Worm (Caenorhabditis elegans): ENCODE measurements around the gene F44B9.8.
A peak's percentile ranks its signal among the peaks of the same experiment; 100 is the strongest.

Gene F44B9.8

DNA sequence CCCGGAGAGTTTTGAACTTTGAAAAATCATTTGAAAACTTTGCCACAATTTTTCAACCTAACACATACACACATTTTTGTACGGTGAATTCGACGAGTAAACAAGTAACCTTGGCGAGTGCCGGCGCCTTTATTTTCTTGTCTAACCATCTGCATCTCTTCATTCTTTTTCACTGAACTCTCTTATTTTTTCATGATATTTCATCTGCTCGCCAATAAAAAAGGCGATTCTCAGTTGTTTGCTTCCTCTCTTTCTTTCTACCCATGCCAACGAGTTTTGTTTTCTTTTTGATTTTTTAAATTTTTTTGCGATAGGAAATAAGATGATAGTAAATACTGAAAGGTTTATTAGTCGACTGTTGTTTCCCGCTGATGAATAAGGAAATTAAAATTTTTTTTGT lies 50.7 kb downstream of the F44B9.8 start (continued):
- no peak for TF ChIP-seq pag-3 (tag; optimal IDR thresholded peaks at IDR 0.05; ENCODE audit: borderline replicate concordance, insufficient read depth)
- TF ChIP-seq snu-23 (GFP tag; optimal IDR thresholded peaks at IDR 0.05): peak; percentile 77
- no peak for TF ChIP-seq mdl-1 (tag; optimal IDR thresholded peaks at IDR 0.05)
- TF ChIP-seq nhr-71 (tag; optimal IDR thresholded peaks at IDR 0.05): peak; percentile 74
- TF ChIP-seq swsn-7 (tag; optimal IDR thresholded peaks at IDR 0.05): peak; percentile 59
- TF ChIP-seq zip-4 (GFP tag; optimal IDR thresholded peaks at IDR 0.05): no peak
- no peak for TF ChIP-seq fkh-8 (tag; optimal IDR thresholded peaks at IDR 0.05)
- TF ChIP-seq ztf-4 (tag; optimal IDR thresholded peaks at IDR 0.05): no peak
- no peak for TF ChIP-seq egl-27 (tag; optimal IDR thresholded peaks at IDR 0.05)
- TF ChIP-seq fos-1 (tag; optimal IDR thresholded peaks at IDR 0.05): peak; percentile 50
- TF ChIP-seq ceh-8 (GFP tag; optimal IDR thresholded peaks at IDR 0.05): no peak
- no peak for TF ChIP-seq pax-3 (tag; optimal IDR thresholded peaks at IDR 0.05)
- no peak for TF ChIP-seq lin-15B (tag; optimal IDR thresholded peaks at IDR 0.05)
- no peak for TF ChIP-seq unc-62 (GFP tag; optimal IDR thresholded peaks at IDR 0.05)
- peak; percentile 58 for TF ChIP-seq mep-1 (tag; optimal IDR thresholded peaks at IDR 0.05)
- peak; percentile 45 for TF ChIP-seq C16A3.4 (tag; optimal IDR thresholded peaks at IDR 0.05)
- no peak for TF ChIP-seq efl-3 (GFP tag; optimal IDR thresholded peaks at IDR 0.05)
- TF ChIP-seq aly-2 (tag; optimal IDR thresholded peaks at IDR 0.05): no peak
- no peak for TF ChIP-seq ama-1 (optimal IDR thresholded peaks at IDR 0.05)
- TF ChIP-seq ztf-11 (tag; optimal IDR thresholded peaks at IDR 0.05): no peak
- peak; percentile 66 for TF ChIP-seq nhr-90 (tag; optimal IDR thresholded peaks at IDR 0.05; ENCODE audit: poor library complexity)
- peak; percentile 60 for TF ChIP-seq nhr-47 (tag; optimal IDR thresholded peaks at IDR 0.05)
- no peak for TF ChIP-seq nhr-84 (tag; optimal IDR thresholded peaks at IDR 0.05)
- peak; percentile 57 for TF ChIP-seq rnt-1 (tag; optimal IDR thresholded peaks at IDR 0.05)
- no peak for TF ChIP-seq nhr-11 (tag; optimal IDR thresholded peaks at IDR 0.05)
- peak; percentile 38 to 68 for TF ChIP-seq lin-35 (GFP tag; optimal IDR thresholded peaks at IDR 0.05)
- TF ChIP-seq ceh-82 (tag; optimal IDR thresholded peaks at IDR 0.05): peak; percentile 2 to 31 (median 5)
- TF ChIP-seq zag-1 (tag; optimal IDR thresholded peaks at IDR 0.05): no peak
- TF ChIP-seq egl-13 (tag; optimal IDR thresholded peaks at IDR 0.05): no peak
- TF ChIP-seq skn-1 (tag; optimal IDR thresholded peaks at IDR 0.05): peak; percentile 11
- no peak for TF ChIP-seq sptf-1 (tag; optimal IDR thresholded peaks at IDR 0.05)
- TF ChIP-seq lir-3 (tag; optimal IDR thresholded peaks at IDR 0.05; ENCODE audit: poor library complexity): no peak
- no peak for TF ChIP-seq unc-30 (tag; optimal IDR thresholded peaks at IDR 0.05)
- peak; percentile 68 to 79 for TF ChIP-seq efl-1 (optimal IDR thresholded peaks at IDR 0.05)
- peak; percentile 46 to 92 for TF ChIP-seq efl-1 (GFP tag; optimal IDR thresholded peaks at IDR 0.05 in 1 of 2)
- no peak for TF ChIP-seq mef-2 (tag; optimal IDR thresholded peaks at IDR 0.05)

DNA sequence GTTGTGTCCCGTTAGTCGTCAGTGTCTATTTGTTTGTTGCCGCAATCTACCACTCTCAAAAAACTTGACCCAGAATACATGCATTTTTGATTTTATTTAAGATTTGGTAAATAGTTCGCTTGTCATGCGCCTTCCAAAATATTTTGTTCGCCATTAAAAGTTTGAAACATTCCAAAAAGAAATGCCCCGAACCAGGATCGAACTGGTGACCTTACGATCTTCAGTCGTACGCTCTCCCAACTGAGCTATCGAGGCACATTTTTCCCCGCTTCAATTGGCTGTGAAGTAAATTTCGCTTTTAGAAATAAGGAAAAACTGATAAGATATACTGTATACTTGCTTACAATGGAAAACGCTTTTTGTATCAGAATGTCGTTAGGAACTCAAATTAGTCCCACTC lies 51.2 kb downstream of the F44B9.8 start:
- no peak for TF ChIP-seq efl-1 (optimal IDR thresholded peaks at IDR 0.05)
- TF ChIP-seq efl-1 (GFP tag; optimal IDR thresholded peaks at IDR 0.05 in 1 of 2): peak in 1 of 2 experiments; percentile 40
- TF ChIP-seq pqm-1 (tag; optimal IDR thresholded peaks at IDR 0.05): no peak
- TF ChIP-seq mep-1 (tag; optimal IDR thresholded peaks at IDR 0.05): peak; percentile 4
- no peak for TF ChIP-seq nhr-11 (tag; optimal IDR thresholded peaks at IDR 0.05)
